Worm (Caenorhabditis elegans) whole organism, L1 larva: ENCODE results near the gene C27A7.6.
"Not testable (repeated sequence)": the region's sequence is repeated elsewhere in the genome, so short reads cannot be mapped to it uniquely, and the experiment has no call there.

Experiments
- C04F5.9 ChIP-seq: sonication (generic microtip); optimal IDR thresholded peaks from 2 replicates; lab custom pipeline; 2016; ENCODE audit warnings: missing genetic modification characterization, missing compliant biosample characterization
- C34B4.2 ChIP-seq: sonication (generic microtip); optimal IDR thresholded peaks from 2 replicates; lab custom pipeline; 2017; ENCODE audit warnings: mild to moderate bottlenecking, missing genetic modification characterization, missing compliant biosample characterization
- F16B12.6 ChIP-seq: fragments of 150-350 bp; optimal IDR thresholded peaks from 2 replicates; lab custom pipeline; 2014; ENCODE audit warnings: missing biosample characterization, missing genetic modification characterization
- Y116A8C.19 ChIP-seq: sonication (generic microtip); optimal IDR thresholded peaks from 2 replicates; lab custom pipeline; 2016; ENCODE audit warnings: missing compliant biosample characterization, missing genetic modification characterization, borderline replicate concordance
- aha-1 ChIP-seq: fragments of 150-350 bp; optimal IDR thresholded peaks from 2 replicates; lab custom pipeline; 2014; ENCODE audit warnings: missing biosample characterization, missing genetic modification characterization
- aly-2 ChIP-seq: fragments of 150-350 bp; optimal IDR thresholded peaks from 2 replicates; lab custom pipeline; 2014; ENCODE audit warnings: missing biosample characterization, missing genetic modification characterization
- ama-1 ChIP-seq: fragments of 150-350 bp; optimal IDR thresholded peaks from 2 replicates; lab custom pipeline; 2014
- ceh-63 ChIP-seq: fragments of 200-800 bp; sonication (Bioruptor generic); optimal IDR thresholded peaks from 2 replicates; lab custom pipeline; 2018; ENCODE audit warnings: mild to moderate bottlenecking, missing genetic modification characterization, missing compliant biosample characterization
- ceh-82 ChIP-seq, 3 experiments: fragments of 150-350 bp in 1 of 3; sonication (generic microtip) in 2 of 3; optimal IDR thresholded peaks; 2 replicates each; lab custom pipeline; 2014 to 2017; ENCODE audit warnings: missing biosample characterization in 3 of 3, missing genetic modification characterization in 3 of 3
- ceh-90 ChIP-seq: sonication (generic microtip); optimal IDR thresholded peaks from 2 replicates; lab custom pipeline; 2016; ENCODE audit warnings: missing genetic modification characterization, missing compliant biosample characterization
- dpl-1 ChIP-seq, 3 experiments: fragments of 150-350 bp in 2 of 3; sonication (generic microtip) in 1 of 3; optimal IDR thresholded peaks; 2 replicates each; lab custom pipeline; 2014 to 2017; ENCODE audit warnings: missing biosample characterization in 3 of 3, missing genetic modification characterization in 3 of 3, missing genetic modification reagents in 3 of 3
- dsc-1 ChIP-seq: sonication (generic microtip); optimal IDR thresholded peaks from 2 replicates; lab custom pipeline; 2016; ENCODE audit warnings: mild to moderate bottlenecking, missing genetic modification characterization, missing compliant biosample characterization
- egl-13 ChIP-seq: sonication (generic microtip); optimal IDR thresholded peaks from 2 replicates; lab custom pipeline; 2016; ENCODE audit warnings: missing genotype, missing genetic modification reagents, missing genetic modification characterization, missing compliant biosample characterization
- egl-27 ChIP-seq, 2 experiments: fragments of 150-350 bp in 1 of 2; sonication (generic microtip); optimal IDR thresholded peaks; 3 replicates each; lab custom pipeline; 2017 to 2018; ENCODE audit warnings: missing biosample characterization in 2 of 2, missing genetic modification characterization in 2 of 2, missing genetic modification reagents in 2 of 2
- elt-2 ChIP-seq: sonication (generic microtip); optimal IDR thresholded peaks from 2 replicates; lab custom pipeline; 2016; ENCODE audit warnings: missing genetic modification characterization, mild to moderate bottlenecking, inconsistent platforms, missing compliant biosample characterization, missing genetic modification reagents
- elt-3 ChIP-seq, 6 experiments: fragments of 150-350 bp in 1 of 6; sonication (generic microtip); optimal IDR thresholded peaks; 2 replicates each; lab custom pipeline; 2017 to 2018; ENCODE audit warnings: missing biosample characterization in 6 of 6, missing genetic modification characterization in 6 of 6, inconsistent platforms in 1 of 6
- ets-5 ChIP-seq: fragments of 200-800 bp; sonication (Bioruptor generic); IDR thresholded peaks from 2 replicates; pipeline ENCODE4 v1.3.6; 2022; ENCODE audit warnings: missing genetic modification characterization, missing compliant biosample characterization
- fkh-8 ChIP-seq: sonication (generic microtip); optimal IDR thresholded peaks from 2 replicates; lab custom pipeline; 2016; ENCODE audit warnings: mild to moderate bottlenecking, missing genetic modification characterization, missing compliant biosample characterization
- grh-1 ChIP-seq: fragments of 200-800 bp; sonication (Bioruptor generic); IDR thresholded peaks from 2 replicates; pipeline ENCODE4 v1.3.6; 2022; ENCODE audit warnings: missing genetic modification reagents, missing genetic modification characterization, missing compliant biosample characterization
- irx-1 ChIP-seq: sonication (generic microtip); optimal IDR thresholded peaks from 2 replicates; lab custom pipeline; 2016; ENCODE audit warnings: missing genetic modification characterization, missing compliant biosample characterization
- isw-1 ChIP-seq: fragments of 200-800 bp; sonication (Bioruptor generic); IDR thresholded peaks from 2 replicates; pipeline ENCODE4 v1.3.6; 2022; ENCODE audit warnings: missing genetic modification characterization, missing compliant biosample characterization
- lin-13 ChIP-seq: fragments of 150-350 bp; optimal IDR thresholded peaks from 2 replicates; lab custom pipeline; 2014; ENCODE audit warnings: missing biosample characterization, missing genetic modification reagents, missing genetic modification characterization
- lin-14 ChIP-seq: fragments of 200-800 bp; sonication (Bioruptor generic); optimal IDR thresholded peaks from 2 replicates; lab custom pipeline; 2018; ENCODE audit warnings: mild to moderate bottlenecking, missing genetic modification characterization, moderate library complexity, missing compliant biosample characterization
- lin-15B ChIP-seq: fragments of 150-350 bp; sonication (generic microtip); optimal IDR thresholded peaks from 3 replicates; lab custom pipeline; 2014; ENCODE audit warnings: missing biosample characterization, missing genetic modification characterization
- lir-3 ChIP-seq: sonication (generic microtip); optimal IDR thresholded peaks from 2 replicates; lab custom pipeline; 2016; ENCODE audit warnings: mild to moderate bottlenecking, missing genetic modification characterization, moderate library complexity, missing compliant biosample characterization; ENCODE audit not compliant: poor library complexity
- mef-2 ChIP-seq: fragments of 150-350 bp; optimal IDR thresholded peaks from 2 replicates; lab custom pipeline; 2014; ENCODE audit warnings: missing biosample characterization, missing genetic modification characterization
- mep-1 ChIP-seq: fragments of 150-350 bp; optimal IDR thresholded peaks from 2 replicates; lab custom pipeline; 2014; ENCODE audit warnings: missing biosample characterization, missing genetic modification characterization
- nhr-19 ChIP-seq: fragments of 200-800 bp; sonication (Bioruptor generic); conservative IDR thresholded peaks from 2 replicates; pipeline ENCODE4 v1.3.6; 2022; ENCODE audit warnings: missing genetic modification characterization, missing compliant biosample characterization
- nhr-20 ChIP-seq: sonication (generic microtip); optimal IDR thresholded peaks from 2 replicates; lab custom pipeline; 2016; ENCODE audit warnings: mild to moderate bottlenecking, missing genetic modification characterization, missing compliant biosample characterization
- nhr-71 ChIP-seq: sonication (generic microtip); optimal IDR thresholded peaks from 2 replicates; lab custom pipeline; 2016; ENCODE audit warnings: mild to moderate bottlenecking, missing genetic modification characterization, moderate library complexity, missing compliant biosample characterization
- nhr-84 ChIP-seq: sonication (generic microtip); optimal IDR thresholded peaks from 2 replicates; lab custom pipeline; 2017; ENCODE audit warnings: missing biosample characterization, missing genetic modification characterization
- nhr-90 ChIP-seq: sonication (generic microtip); optimal IDR thresholded peaks from 2 replicates; lab custom pipeline; 2016; ENCODE audit warnings: mild to moderate bottlenecking, missing genetic modification characterization, missing compliant biosample characterization; ENCODE audit not compliant: poor library complexity
- pag-3 ChIP-seq: sonication (generic microtip); optimal IDR thresholded peaks from 2 replicates; lab custom pipeline; 2017; ENCODE audit warnings: missing genetic modification characterization, mild to moderate bottlenecking, missing compliant biosample characterization, antibody characterized with exemption, borderline replicate concordance; ENCODE audit not compliant: insufficient read depth
- pax-3 ChIP-seq: fragments of 200-800 bp; sonication (Bioruptor generic); optimal IDR thresholded peaks from 2 replicates; lab custom pipeline; 2018; ENCODE audit warnings: mild to moderate bottlenecking, missing genetic modification characterization, moderate library complexity, missing compliant biosample characterization
- rnt-1 ChIP-seq: sonication (generic microtip); optimal IDR thresholded peaks from 2 replicates; lab custom pipeline; 2016; ENCODE audit warnings: mild to moderate bottlenecking, missing genetic modification characterization, moderate library complexity, missing compliant biosample characterization
- skn-1 ChIP-seq: fragments of 150-350 bp; optimal IDR thresholded peaks from 2 replicates; lab custom pipeline; 2014; ENCODE audit warnings: missing biosample characterization, missing genetic modification characterization
- snpc-4 ChIP-seq: fragments of 150-350 bp; optimal IDR thresholded peaks from 2 replicates; lab custom pipeline; 2014; ENCODE audit warnings: missing biosample characterization, missing genetic modification characterization
- sox-4 ChIP-seq: sonication (generic microtip); optimal IDR thresholded peaks from 2 replicates; lab custom pipeline; 2016; ENCODE audit warnings: missing genetic modification characterization, missing compliant biosample characterization
- sup-37 ChIP-seq: fragments of 200-800 bp; sonication (Bioruptor generic); optimal IDR thresholded peaks from 2 replicates; lab custom pipeline; 2018; ENCODE audit warnings: mild to moderate bottlenecking, missing genetic modification characterization, missing compliant biosample characterization
- unc-30 ChIP-seq: sonication (generic microtip); optimal IDR thresholded peaks from 2 replicates; lab custom pipeline; 2017; ENCODE audit warnings: missing biosample characterization, missing genetic modification characterization
- unc-62 ChIP-seq: fragments of 150-350 bp; optimal IDR thresholded peaks from 2 replicates; lab custom pipeline; 2014; ENCODE audit warnings: missing biosample characterization, missing genetic modification reagents, missing genetic modification characterization
- unc-86 ChIP-seq: sonication (generic microtip); optimal IDR thresholded peaks from 2 replicates; lab custom pipeline; 2016; ENCODE audit warnings: missing genetic modification characterization, missing compliant biosample characterization
- zag-1 ChIP-seq: fragments of 150-350 bp; optimal IDR thresholded peaks from 2 replicates; lab custom pipeline; 2014; ENCODE audit warnings: missing biosample characterization, missing genetic modification characterization

C27A7.6 gene

DNA sequence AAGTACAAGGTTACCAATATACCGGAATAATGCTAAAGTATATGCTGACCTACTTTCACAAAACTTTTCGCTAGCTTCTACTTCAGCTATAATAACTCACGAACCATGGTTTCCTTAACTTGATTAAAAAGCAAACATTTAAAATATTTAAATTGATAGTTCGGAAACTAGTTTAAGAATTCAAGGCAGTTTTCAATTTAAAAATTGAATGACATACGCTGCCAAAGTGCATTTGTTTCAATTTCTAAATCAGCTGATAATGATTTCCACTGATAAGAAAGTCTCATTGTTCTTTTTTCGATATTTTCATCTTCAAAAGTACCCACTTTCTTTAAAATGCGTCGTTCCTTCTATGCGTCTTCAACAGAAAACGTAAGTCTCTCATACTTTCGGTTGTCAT lies 569 bp upstream of the C27A7.6 start, which contains the start of gene enpp-1:
Gene enpp-1 (plus strand): TSS at position 301 of the 400 bp plus-strand sequence.
- not testable (repeated sequence) for TF ChIP-seq zag-1 (tag; lab: Kevin White, UChicago); elt-3 (tag; optimal IDR thresholded peaks at IDR 0.05; lab: Kevin White, UChicago); Y116A8C.19 (tag; lab: Kevin White, UChicago)

DNA sequence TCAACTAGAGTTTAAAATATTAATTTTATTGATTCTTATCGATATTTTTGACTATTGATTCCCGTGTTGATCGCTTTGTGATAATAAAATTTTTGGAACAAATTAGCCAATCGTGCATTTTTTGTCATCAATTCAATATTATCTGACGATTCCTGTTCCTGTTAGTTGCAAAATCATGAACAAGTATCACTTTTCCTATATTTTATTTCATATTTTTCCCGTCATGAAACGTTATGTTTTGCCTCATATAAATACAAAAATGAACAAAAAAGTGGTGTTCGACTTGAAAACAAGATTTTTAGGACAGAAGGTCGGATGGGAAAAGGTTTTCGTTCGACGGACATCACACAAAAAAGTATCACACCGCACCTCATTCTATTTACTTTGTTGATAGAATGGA lies 9.3 kb downstream of the C27A7.6 start, which contains the start of gene C13C4.6:
Gene C13C4.6 (plus strand): TSS at position 301 of the 400 bp plus-strand sequence.
- TF ChIP-seq pag-3 (tag; lab: Kevin White, UChicago) (no peak), nhr-19 (no peak), ama-1 (lab: Kevin White, UChicago) (no peak), irx-1 (tag; lab: Kevin White, UChicago) (no peak), lin-13 (GFP tag; lab: Kevin White, UChicago) (no peak), unc-30 (no peak), lin-14 (GFP tag; lab: Kevin White, UChicago) (no peak), ets-5 (GFP tag; lab: Robert Waterston, UW) (no peak), snpc-4 (tag; lab: Kevin White, UChicago) (no peak), mef-2 (tag; lab: Kevin White, UChicago) (no peak), C34B4.2 (tag; lab: Kevin White, UChicago) (no peak)

DNA sequence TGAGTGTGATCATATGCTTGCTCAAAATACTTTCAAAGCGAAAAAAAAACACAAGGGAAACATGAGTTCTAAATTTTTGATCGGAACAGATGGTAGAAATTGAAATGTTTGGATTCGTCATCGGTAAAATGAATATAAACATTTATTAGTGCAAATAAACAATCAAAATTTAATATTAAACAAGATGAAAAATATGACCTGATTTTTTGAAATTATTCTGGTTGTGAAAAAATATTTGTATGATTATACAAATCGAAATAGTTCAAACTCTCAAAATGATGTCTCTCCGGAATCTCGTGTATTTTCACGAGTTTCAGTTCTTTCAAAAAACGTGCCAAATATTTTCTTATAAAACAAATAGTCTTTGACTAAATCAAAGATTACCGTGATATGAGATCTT lies 10.2 kb downstream of the C27A7.6 start, which contains the start of gene C13C4.7:
Gene C13C4.7 (minus strand): TSS at position 101 of the 400 bp plus-strand sequence.
- TF ChIP-seq zag-1 (tag; lab: Kevin White, UChicago) (no peak), lin-13 (GFP tag; lab: Kevin White, UChicago) (no peak), sox-4 (tag; lab: Kevin White, UChicago) (no peak), pax-3 (tag; lab: Kevin White, UChicago) (no peak), ceh-90 (tag; lab: Kevin White, UChicago) (no peak), rnt-1 (tag; lab: Kevin White, UChicago) (no peak), nhr-84 (tag; lab: Kevin White, UChicago) (no peak), F16B12.6 (tag; lab: Kevin White, UChicago) (no peak)

DNA sequence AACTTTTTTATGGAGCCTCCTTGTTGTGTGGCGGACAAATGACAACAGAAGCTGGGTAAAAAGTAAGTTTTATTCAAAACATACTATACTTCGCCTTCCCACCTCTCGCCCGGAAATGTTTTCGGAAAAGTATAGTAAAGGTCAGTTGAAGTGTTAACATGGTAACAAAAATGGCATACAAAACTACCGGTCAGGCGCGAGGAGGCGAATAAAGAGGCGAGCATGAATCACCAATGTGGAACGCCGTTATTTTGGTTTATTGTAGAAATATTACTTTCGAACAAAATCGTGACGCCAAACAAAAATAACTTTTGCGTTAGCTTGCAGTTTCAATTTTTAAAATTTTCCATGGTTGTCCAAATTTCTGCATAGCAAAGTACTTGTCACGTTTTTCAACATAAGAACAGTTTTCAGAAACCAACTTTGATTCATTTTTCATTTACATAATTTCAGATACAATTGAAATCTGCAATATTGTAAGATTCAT lies 13.0 kb downstream of the C27A7.6 start, which contains the start of gene C13C4.8:
Gene C13C4.8 (plus strand): TSS at position 437 of the 487 bp plus-strand sequence.
- TF ChIP-seq ets-5 (GFP tag; lab: Robert Waterston, UW) (no peak), sup-37 (no peak)

DNA sequence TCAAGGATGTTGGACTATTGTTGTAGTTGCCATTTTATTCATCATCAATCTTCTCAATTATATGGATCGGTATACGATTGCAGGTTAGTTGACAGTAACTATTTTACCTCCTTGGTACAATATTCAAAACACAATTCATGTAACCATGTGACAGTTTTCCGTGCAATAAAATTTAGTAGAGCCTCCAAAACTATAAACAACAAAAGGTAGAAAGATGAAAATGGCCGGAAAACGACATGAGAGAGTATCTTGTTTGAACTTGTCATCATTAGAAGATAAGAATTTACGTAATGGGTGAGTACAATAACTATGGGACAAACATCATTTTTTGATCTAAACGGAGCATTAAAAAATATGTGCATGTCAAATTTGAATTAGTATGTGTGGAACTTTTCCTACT lies 15.4 kb downstream of the C27A7.6 start:
- TF ChIP-seq egl-13 (tag; lab: Kevin White, UChicago) (no peak), unc-86 (tag; lab: Kevin White, UChicago) (no peak), C04F5.9 (no peak), ceh-63 (GFP tag; lab: Kevin White, UChicago) (no peak), elt-2 (peak; percentile 1), lin-14 (GFP tag; lab: Kevin White, UChicago) (no peak), aly-2 (tag; lab: Kevin White, UChicago) (no peak), dpl-1 (GFP tag; optimal IDR thresholded peaks at IDR 0.05; lab: Kevin White, UChicago) (no peak), skn-1 (tag; lab: Kevin White, UChicago) (no peak), mep-1 (tag; lab: Kevin White, UChicago) (no peak), nhr-84 (tag; lab: Kevin White, UChicago) (no peak), lir-3 (tag; lab: Kevin White, UChicago) (no peak), ceh-82 (tag; optimal IDR thresholded peaks at IDR 0.05; lab: Kevin White, UChicago) (no peak), dsc-1 (tag; lab: Kevin White, UChicago) (no peak), fkh-8 (tag; lab: Kevin White, UChicago) (no peak), lin-13 (GFP tag; lab: Kevin White, UChicago) (no peak), nhr-20 (tag; lab: Kevin White, UChicago) (peak; percentile 6), nhr-71 (peak; percentile 7), lin-15B (no peak), aha-1 (tag; lab: Kevin White, UChicago) (no peak), isw-1 (GFP tag; lab: Robert Waterston, UW) (no peak), grh-1 (GFP tag; lab: Robert Waterston, UW) (no peak), nhr-90 (tag; lab: Kevin White, UChicago) (no peak), unc-62 (GFP tag; lab: Kevin White, UChicago) (no peak), egl-27 (tag; optimal IDR thresholded peaks at IDR 0.05; lab: Kevin White, UChicago) (no peak)
